Worm (Caenorhabditis elegans) whole organism, young adult: ENCODE data around the gene trmt-10C.2.

Source experiments
- C06A6.2 ChIP-seq: fragments of 200-800 bp; sonication (Bioruptor generic); conservative IDR thresholded peaks from 2 replicates; pipeline ENCODE4 v1.3.6; 2022; ENCODE audit warnings: missing genetic modification characterization, missing compliant biosample characterization
- F49E8.2 ChIP-seq: sonication (generic microtip); optimal IDR thresholded peaks from 3 replicates; lab custom pipeline; 2017; ENCODE audit warnings: missing genetic modification characterization, mild to moderate bottlenecking, missing compliant biosample characterization, antibody characterized with exemption, moderate library complexity; ENCODE audit not compliant: insufficient read depth
- F57A8.1 ChIP-seq: fragments of 200-800 bp; sonication (Bioruptor generic); optimal IDR thresholded peaks from 2 replicates; lab custom pipeline; 2018; ENCODE audit warnings: mild to moderate bottlenecking, missing genetic modification characterization, moderate library complexity, missing compliant biosample characterization
- K11D2.4 ChIP-seq: fragments of 200-800 bp; sonication (Bioruptor generic); IDR thresholded peaks from 2 replicates; pipeline ENCODE4 v1.3.6; 2022; ENCODE audit warnings: missing genetic modification reagents, missing genetic modification characterization, missing compliant biosample characterization
- K12H6.12 ChIP-seq: fragments of 200-800 bp; sonication (Bioruptor generic); optimal IDR thresholded peaks from 2 replicates; lab custom pipeline; 2018; ENCODE audit warnings: mild to moderate bottlenecking, missing genetic modification characterization, missing compliant biosample characterization
- Y53F4B.3 ChIP-seq: fragments of 200-800 bp; sonication (Bioruptor generic); IDR thresholded peaks from 2 replicates; pipeline ENCODE4 v1.3.6; 2022; ENCODE audit warnings: missing genetic modification reagents, missing genetic modification characterization, missing compliant biosample characterization
- Y56A3A.18 ChIP-seq: fragments of 200-800 bp; sonication (Bioruptor generic); IDR thresholded peaks from 2 replicates; pipeline ENCODE4 v1.3.6; 2022; ENCODE audit warnings: missing genetic modification reagents, missing genetic modification characterization, missing compliant biosample characterization
- Y67H2A.10 ChIP-seq: fragments of 200-800 bp; sonication (Bioruptor generic); conservative IDR thresholded peaks from 2 replicates; pipeline ENCODE4 v1.3.6; 2022; ENCODE audit warnings: missing genetic modification reagents, missing genetic modification characterization, missing compliant biosample characterization
- Y95B8A.8 ChIP-seq: fragments of 200-800 bp; sonication (Bioruptor generic); IDR thresholded peaks from 2 replicates; pipeline ENCODE4 v1.3.6; 2022; ENCODE audit warnings: missing genetic modification reagents, missing genetic modification characterization, missing compliant biosample characterization
- ZK185.1 ChIP-seq: sonication (generic microtip); optimal IDR thresholded peaks from 2 replicates; lab custom pipeline; 2016; ENCODE audit warnings: mild to moderate bottlenecking, missing genetic modification characterization, missing compliant biosample characterization; ENCODE audit not compliant: poor library complexity, severe bottlenecking
- akir-1 ChIP-seq: fragments of 200-800 bp; sonication (Bioruptor generic); optimal IDR thresholded peaks from 2 replicates; lab custom pipeline; 2018; ENCODE audit warnings: mild to moderate bottlenecking, missing genetic modification characterization, moderate library complexity, missing compliant biosample characterization
- attf-3 ChIP-seq: fragments of 200-800 bp; sonication (Bioruptor generic); conservative IDR thresholded peaks from 2 replicates; pipeline ENCODE4 v1.3.6; 2022; ENCODE audit warnings: missing genetic modification reagents, missing genetic modification characterization, missing compliant biosample characterization
- attf-5 ChIP-seq: fragments of 200-800 bp; sonication (Bioruptor generic); optimal IDR thresholded peaks from 2 replicates; lab custom pipeline; 2018; ENCODE audit warnings: mild to moderate bottlenecking, missing genetic modification characterization, missing compliant biosample characterization
- bed-1 ChIP-seq: fragments of 200-800 bp; sonication (Bioruptor generic); IDR thresholded peaks from 2 replicates; pipeline ENCODE4 v1.3.6; 2022; ENCODE audit warnings: missing genetic modification reagents, missing genetic modification characterization, missing compliant biosample characterization
- ceh-27 ChIP-seq: fragments of 200-800 bp; sonication (Bioruptor generic); optimal IDR thresholded peaks from 2 replicates; lab custom pipeline; 2018; ENCODE audit warnings: mild to moderate bottlenecking, missing genetic modification characterization, moderate library complexity, missing compliant biosample characterization
- ceh-40 ChIP-seq: fragments of 200-800 bp; sonication (Bioruptor generic); IDR thresholded peaks from 2 replicates; pipeline ENCODE4 v1.3.6; 2022; ENCODE audit warnings: missing genetic modification characterization, missing compliant biosample characterization
- ceh-58 ChIP-seq: fragments of 200-800 bp; sonication (Bioruptor generic); IDR thresholded peaks from 2 replicates; pipeline ENCODE4 v1.3.6; 2022; ENCODE audit warnings: missing genetic modification characterization, missing compliant biosample characterization
- chd-7 ChIP-seq: sonication (generic microtip); optimal IDR thresholded peaks from 2 replicates; lab custom pipeline; 2016; ENCODE audit warnings: mild to moderate bottlenecking, missing genetic modification characterization, moderate library complexity, missing compliant biosample characterization
- dpff-1 ChIP-seq: sonication (generic microtip); optimal IDR thresholded peaks from 2 replicates; lab custom pipeline; 2017; ENCODE audit warnings: mild to moderate bottlenecking, missing genetic modification characterization, missing compliant biosample characterization
- egl-18 ChIP-seq: fragments of 200-800 bp; sonication (Bioruptor generic); IDR thresholded peaks from 2 replicates; pipeline ENCODE4 v1.3.6; 2022; ENCODE audit warnings: missing genetic modification reagents, missing genetic modification characterization, missing compliant biosample characterization
- egl-44 ChIP-seq: fragments of 200-800 bp; sonication (Bioruptor generic); IDR thresholded peaks from 2 replicates; pipeline ENCODE4 v1.3.6; 2022; ENCODE audit warnings: missing genetic modification reagents, missing genetic modification characterization, missing compliant biosample characterization
- egrh-3 ChIP-seq: fragments of 200-800 bp; sonication (Bioruptor generic); IDR thresholded peaks from 2 replicates; pipeline ENCODE4 v1.3.6; 2022; ENCODE audit warnings: missing genetic modification reagents, missing genetic modification characterization, missing compliant biosample characterization
- hmg-1.2 ChIP-seq: fragments of 200-800 bp; sonication (Bioruptor generic); IDR thresholded peaks from 2 replicates; pipeline ENCODE4 v1.3.6; 2022; ENCODE audit warnings: missing genetic modification reagents, missing genetic modification characterization, missing compliant biosample characterization
- hrde-1 ChIP-seq: sonication (generic microtip); optimal IDR thresholded peaks from 2 replicates; lab custom pipeline; 2016; ENCODE audit warnings: missing genetic modification characterization, mild to moderate bottlenecking, missing compliant biosample characterization, moderate library complexity, missing genotype, missing genetic modification reagents, borderline replicate concordance
- lag-1 ChIP-seq: fragments of 200-800 bp; sonication (Bioruptor generic); IDR thresholded peaks from 2 replicates; pipeline ENCODE4 v1.3.6; 2022; ENCODE audit warnings: missing genetic modification reagents, missing genetic modification characterization, missing compliant biosample characterization
- let-526 ChIP-seq: fragments of 200-800 bp; sonication (Bioruptor generic); IDR thresholded peaks from 2 replicates; pipeline ENCODE4 v1.3.6; 2022; ENCODE audit warnings: missing genetic modification reagents, missing genetic modification characterization, missing compliant biosample characterization
- lin-26 ChIP-seq: fragments of 200-800 bp; sonication (Bioruptor generic); IDR thresholded peaks from 2 replicates; pipeline ENCODE4 v1.3.6; 2022; ENCODE audit warnings: missing genetic modification reagents, missing genetic modification characterization, missing compliant biosample characterization
- lin-35 ChIP-seq, 3 experiments: fragments of 150-350 bp in 2 of 3; sonication (generic microtip) in 1 of 3; optimal IDR thresholded peaks; 2 replicates each; lab custom pipeline; 2014 to 2018; ENCODE audit warnings: missing biosample characterization in 3 of 3, missing genetic modification characterization in 3 of 3, missing genetic modification reagents in 3 of 3
- lsy-27 ChIP-seq: sonication (generic microtip); optimal IDR thresholded peaks from 2 replicates; lab custom pipeline; 2017; ENCODE audit warnings: missing genetic modification characterization, mild to moderate bottlenecking, missing compliant biosample characterization, antibody characterized with exemption, missing genotype, borderline replicate concordance; ENCODE audit not compliant: insufficient read depth
- madf-10 ChIP-seq: sonication (generic microtip); optimal IDR thresholded peaks from 2 replicates; lab custom pipeline; 2016; ENCODE audit warnings: mild to moderate bottlenecking, missing genetic modification characterization, missing compliant biosample characterization
- mcd-1 ChIP-seq: fragments of 200-800 bp; sonication (Bioruptor generic); IDR thresholded peaks from 2 replicates; pipeline ENCODE4 v1.3.6; 2022; ENCODE audit warnings: missing genetic modification reagents, missing genetic modification characterization, missing compliant biosample characterization
- nfya-2 ChIP-seq: fragments of 200-800 bp; sonication (Bioruptor generic); IDR thresholded peaks from 2 replicates; pipeline ENCODE4 v1.3.6; 2022; ENCODE audit warnings: missing genetic modification reagents, missing genetic modification characterization, missing compliant biosample characterization
- nfyb-1 ChIP-seq: fragments of 200-800 bp; sonication (Bioruptor generic); IDR thresholded peaks from 2 replicates; pipeline ENCODE4 v1.3.6; 2022; ENCODE audit warnings: missing genetic modification reagents, missing genetic modification characterization, missing compliant biosample characterization
- nhr-179 ChIP-seq: sonication (generic microtip); optimal IDR thresholded peaks from 2 replicates; lab custom pipeline; 2016; ENCODE audit warnings: mild to moderate bottlenecking, missing genetic modification characterization, missing compliant biosample characterization
- nhr-80 ChIP-seq: sonication (generic microtip); optimal IDR thresholded peaks from 2 replicates; lab custom pipeline; 2016; ENCODE audit warnings: missing genetic modification characterization, missing compliant biosample characterization
- rec-8 ChIP-seq, 2 experiments: sonication (generic microtip); optimal IDR thresholded peaks; 2 replicates each; lab custom pipeline; 2016; ENCODE audit warnings: mild to moderate bottlenecking in 2 of 2, missing genetic modification characterization in 2 of 2, missing genetic modification reagents in 2 of 2, missing genotype in 2 of 2, missing biosample characterization in 1 of 2, missing compliant biosample characterization in 1 of 2, moderate library complexity in 1 of 2
- repo-1 ChIP-seq: sonication (generic microtip); optimal IDR thresholded peaks from 2 replicates; lab custom pipeline; 2017; ENCODE audit warnings: mild to moderate bottlenecking, missing genetic modification characterization, missing compliant biosample characterization
- sdz-38 ChIP-seq: sonication (generic microtip); optimal IDR thresholded peaks from 2 replicates; lab custom pipeline; 2016; ENCODE audit warnings: missing genotype, missing genetic modification characterization, missing compliant biosample characterization
- snpc-1.1 ChIP-seq: sonication (generic microtip); optimal IDR thresholded peaks from 2 replicates; lab custom pipeline; 2017; ENCODE audit warnings: missing genetic modification characterization, mild to moderate bottlenecking, missing compliant biosample characterization, antibody characterized with exemption, moderate library complexity, missing genotype, missing genetic modification reagents; ENCODE audit not compliant: insufficient read depth
- snpc-1.3 ChIP-seq: sonication (generic microtip); optimal IDR thresholded peaks from 2 replicates; lab custom pipeline; 2017; ENCODE audit warnings: missing genetic modification characterization, mild to moderate bottlenecking, missing compliant biosample characterization, antibody characterized with exemption, moderate library complexity, missing genotype, missing genetic modification reagents; ENCODE audit not compliant: insufficient read depth
- snpc-3.4 ChIP-seq: sonication (generic microtip); optimal IDR thresholded peaks from 2 replicates; lab custom pipeline; 2017; ENCODE audit warnings: missing genetic modification characterization, mild to moderate bottlenecking, missing compliant biosample characterization, antibody characterized with exemption, moderate library complexity, missing genotype, missing genetic modification reagents
- unc-130 ChIP-seq: sonication (generic microtip); optimal IDR thresholded peaks from 2 replicates; lab custom pipeline; 2016; ENCODE audit warnings: missing genetic modification reagents, missing genetic modification characterization, missing compliant biosample characterization
- unc-62 ChIP-seq: fragments of 150-350 bp; optimal IDR thresholded peaks from 2 replicates; lab custom pipeline; 2014; ENCODE audit warnings: missing biosample characterization, missing genetic modification reagents, missing genetic modification characterization
- xnd-1 ChIP-seq: sonication (generic microtip); optimal IDR thresholded peaks from 2 replicates; lab custom pipeline; 2016; ENCODE audit warnings: missing genotype, missing genetic modification reagents, missing genetic modification characterization, missing compliant biosample characterization
- zfh-2 ChIP-seq: fragments of 200-800 bp; sonication (Bioruptor generic); conservative IDR thresholded peaks from 2 replicates; pipeline ENCODE4 v1.3.6; 2022; ENCODE audit warnings: missing genetic modification reagents, missing genetic modification characterization, missing compliant biosample characterization
- zim-3 ChIP-seq: sonication (generic microtip); optimal IDR thresholded peaks from 2 replicates; lab custom pipeline; 2017; ENCODE audit warnings: mild to moderate bottlenecking, missing genetic modification characterization, moderate library complexity, missing compliant biosample characterization
- ztf-22 ChIP-seq: fragments of 200-800 bp; sonication (Bioruptor generic); optimal IDR thresholded peaks from 2 replicates; lab custom pipeline; 2018; ENCODE audit warnings: mild to moderate bottlenecking, missing genetic modification characterization, moderate library complexity, missing compliant biosample characterization

trmt-10C.2 gene

ce11 chrIII:6303114-6303647 is 42.9 kb upstream of the trmt-10C.2 start, which contains the start of gene F47D12.9 (continued):
- peak; percentile 14 for TF ChIP-seq chd-7
- TF ChIP-seq lag-1 = no peak
- no peak for TF ChIP-seq zim-3 (tag; lab: Kevin White, UChicago)
- no peak for TF ChIP-seq zfh-2
- peak; percentile 48; the same call in 1 of the 2 replicates for TF ChIP-seq nfyb-1
- TF ChIP-seq unc-62 (GFP tag; lab: Kevin White, UChicago) = no peak
- TF ChIP-seq ztf-22 = no peak
- TF ChIP-seq ZK185.1 = no peak
- no peak for TF ChIP-seq egl-44 (GFP tag; lab: Robert Waterston, UW)
- TF ChIP-seq nhr-179 = no peak
- no peak for TF ChIP-seq F49E8.2
- no peak for TF ChIP-seq bed-1 (GFP tag; lab: Robert Waterston, UW)
- TF ChIP-seq sdz-38 = no peak
- TF ChIP-seq snpc-1.3 (tag; lab: Kevin White, UChicago) = no peak
- TF ChIP-seq unc-130 = no peak
- TF ChIP-seq repo-1 = no peak
- TF ChIP-seq ceh-40 (GFP tag; lab: Robert Waterston, UW) = no peak
- 0 out of 2 replicates have a peak, but pooled peaks have one; percentile 38 for TF ChIP-seq lin-26 (GFP tag; lab: Robert Waterston, UW)
- no peak for TF ChIP-seq snpc-3.4 (tag; lab: Kevin White, UChicago)
- TF ChIP-seq egl-18 (GFP tag; lab: Robert Waterston, UW) = no peak
- TF ChIP-seq K12H6.12 = peak; percentile 82
- no peak for TF ChIP-seq Y95B8A.8 (GFP tag; lab: Robert Waterston, UW)
- peak; percentile 47; the same call in 1 of the 2 replicates for TF ChIP-seq K11D2.4 (GFP tag; lab: Robert Waterston, UW)
- TF ChIP-seq snpc-1.1 (tag; lab: Kevin White, UChicago) = no peak
- no peak for TF ChIP-seq hrde-1 (tag; lab: Kevin White, UChicago)
- TF ChIP-seq madf-10 (tag; lab: Kevin White, UChicago) = no peak
- no peak for TF ChIP-seq nfya-2
- TF ChIP-seq attf-5 = peak; percentile 82
- TF ChIP-seq dpff-1 (tag; lab: Kevin White, UChicago) = no peak
- no peak for TF ChIP-seq attf-3
- no peak for TF ChIP-seq Y67H2A.10 (GFP tag; lab: Robert Waterston, UW)
- TF ChIP-seq hmg-1.2 (GFP tag; lab: Robert Waterston, UW) = peak; percentile 89
- TF ChIP-seq ceh-27 (GFP tag; lab: Kevin White, UChicago) = peak; percentile 78
- TF ChIP-seq C06A6.2 (GFP tag; lab: Robert Waterston, UW) = 0 out of 2 replicates have a peak, but pooled peaks have one; percentile 26
- TF ChIP-seq xnd-1 (tag; lab: Kevin White, UChicago) = no peak
- TF ChIP-seq rec-8 (tag; optimal IDR thresholded peaks at IDR 0.05; lab: Kevin White, UChicago) = no peak
- no peak for TF ChIP-seq Y53F4B.3 (GFP tag; lab: Robert Waterston, UW)
- TF ChIP-seq lsy-27 (tag; lab: Kevin White, UChicago) = no peak
- no peak for TF ChIP-seq Y56A3A.18 (GFP tag; lab: Robert Waterston, UW)
- no peak for TF ChIP-seq egrh-3
- TF ChIP-seq ceh-58 (GFP tag; lab: Robert Waterston, UW) = no peak
- TF ChIP-seq lin-35 (GFP tag; optimal IDR thresholded peaks at IDR 0.05; lab: Kevin White, UChicago) = no peak
- no peak for TF ChIP-seq let-526 (GFP tag; lab: Robert Waterston, UW)
- TF ChIP-seq F57A8.1 (GFP tag; lab: Kevin White, UChicago) = no peak
- TF ChIP-seq nhr-80 = peak; percentile 61
- no peak for TF ChIP-seq akir-1 (GFP tag; lab: Kevin White, UChicago)
- no peak for TF ChIP-seq mcd-1 (GFP tag; lab: Robert Waterston, UW)
